Fruit fly (Drosophila melanogaster): ENCODE measurements around the gene Zw10.

Zw10 gene

DNA sequence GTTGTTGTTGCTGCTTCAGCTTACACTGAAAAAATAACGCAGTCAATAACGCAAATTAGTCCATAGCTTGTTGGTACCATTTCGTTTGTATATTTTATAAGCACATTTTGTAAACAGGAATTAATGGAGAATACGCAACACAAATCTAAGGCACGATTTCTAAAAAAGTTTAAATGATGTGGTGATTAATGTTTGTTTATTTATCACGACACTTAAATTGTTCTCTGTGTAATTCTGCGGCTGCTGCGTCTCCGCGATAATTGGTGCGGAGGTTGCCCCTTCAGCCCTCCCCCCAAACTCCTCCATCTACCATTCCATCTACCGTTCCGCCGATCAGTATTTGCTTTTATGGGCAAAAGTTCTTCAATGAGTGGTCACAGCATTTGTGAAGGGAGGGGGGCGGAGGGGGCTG is 43.5 kb downstream of the Zw10 start (continued):
- TF ChIP-seq CG11762 (GFP tag; optimal IDR thresholded peaks at IDR 0.05; ENCODE audit: insufficient read depth): peak; percentile 90
- peak; percentile 85 for TF ChIP-seq Lpt (GFP tag; optimal IDR thresholded peaks at IDR 0.05)
- peak; percentile 87 for TF ChIP-seq CG8319 (GFP tag; optimal IDR thresholded peaks at IDR 0.05)
- peak; percentile 66 to 86 for TF ChIP-seq salr (GFP tag; optimal IDR thresholded peaks at IDR 0.05)
- peak; percentile 88 for TF ChIP-seq Sox14 (GFP tag; optimal IDR thresholded peaks at IDR 0.05)
- TF ChIP-seq Eip93F (GFP tag; optimal IDR thresholded peaks at IDR 0.05): peak; percentile 81
- peak; percentile 89 for TF ChIP-seq cyc (GFP tag; optimal IDR thresholded peaks at IDR 0.05)
- peak; percentile 91 for TF ChIP-seq CG7368 (GFP tag; optimal IDR thresholded peaks at IDR 0.05)
- TF ChIP-seq Smox (GFP tag; optimal IDR thresholded peaks at IDR 0.05): peak; percentile 86
- TF ChIP-seq CG11294 (GFP tag; IDR thresholded peaks at IDR 0.05): peak; percentile 80
- TF ChIP-seq CG10669 (GFP tag; optimal IDR thresholded peaks at IDR 0.05): peak; percentile 92
- peak; percentile 79 for TF ChIP-seq CG4318 (GFP tag; optimal IDR thresholded peaks at IDR 0.05)
- peak; percentile 84 for TF ChIP-seq OdsH (GFP tag; optimal IDR thresholded peaks at IDR 0.05)
- peak; percentile 89 for TF ChIP-seq Met (GFP tag; optimal IDR thresholded peaks at IDR 0.05)
- peak; percentile 85 for TF ChIP-seq CG6854 (GFP tag; optimal IDR thresholded peaks at IDR 0.05)
- TF ChIP-seq CG6792 (GFP tag; optimal IDR thresholded peaks at IDR 0.05): peak; percentile 91
- peak; percentile 88 for TF ChIP-seq Gug (GFP tag; IDR thresholded peaks at IDR 0.05)
- TF ChIP-seq topi (GFP tag; optimal IDR thresholded peaks at IDR 0.05): peak; percentile 92
- TF ChIP-seq eg (GFP tag; IDR thresholded peaks at IDR 0.05): peak; percentile 89

dm6 chrX:2647950-2648613 is 44.1 kb downstream of the Zw10 start:
- peak; percentile 60 for TF ChIP-seq acj6 (GFP tag; optimal IDR thresholded peaks at IDR 0.05)
- peak; percentile 15 for TF ChIP-seq esn (GFP tag; optimal IDR thresholded peaks at IDR 0.05)
- peak; percentile 37 for TF ChIP-seq CG8632 (GFP tag; optimal IDR thresholded peaks at IDR 0.05)
- no peak for TF ChIP-seq fd85E (GFP tag; optimal IDR thresholded peaks at IDR 0.05)
- TF ChIP-seq salr (GFP tag; optimal IDR thresholded peaks at IDR 0.05): peak in 1 of 2 experiments; percentile 12
- TF ChIP-seq CG32006 (GFP tag; optimal IDR thresholded peaks at IDR 0.05): peak; percentile 62
- no peak for TF ChIP-seq CG11762 (GFP tag; optimal IDR thresholded peaks at IDR 0.05; ENCODE audit: insufficient read depth)
- peak; percentile 19 to 57 for TF ChIP-seq ss (GFP tag; optimal IDR thresholded peaks at IDR 0.05)
- TF ChIP-seq vri (GFP tag; optimal IDR thresholded peaks at IDR 0.05): peak; percentile 60
- peak; percentile 16 for TF ChIP-seq CG6792 (GFP tag; optimal IDR thresholded peaks at IDR 0.05)
- TF ChIP-seq OdsH (GFP tag; optimal IDR thresholded peaks at IDR 0.05): peak; percentile 60
- no peak for TF ChIP-seq net (GFP tag; optimal IDR thresholded peaks at IDR 0.05)
- TF ChIP-seq spab (GFP tag; optimal IDR thresholded peaks at IDR 0.05): no peak
- peak; percentile 52 for TF ChIP-seq achi (GFP tag; optimal IDR thresholded peaks at IDR 0.05)
- peak; percentile 61 for TF ChIP-seq svp (GFP tag)
- peak; percentile 14 for TF ChIP-seq Lpt (GFP tag; optimal IDR thresholded peaks at IDR 0.05)
- TF ChIP-seq CG6808 (GFP tag; optimal IDR thresholded peaks at IDR 0.05): peak; percentile 16
- peak; percentile 27 for TF ChIP-seq Ets96B (tag; optimal IDR thresholded peaks at IDR 0.05)
- TF ChIP-seq Gug (GFP tag; IDR thresholded peaks at IDR 0.05): peak; percentile 73
- peak; percentile 30 for TF ChIP-seq fd59A (GFP tag; optimal IDR thresholded peaks at IDR 0.05)
- TF ChIP-seq Smox (GFP tag; optimal IDR thresholded peaks at IDR 0.05): peak; percentile 57
- peak; percentile 64 for TF ChIP-seq Ets21C (GFP tag; optimal IDR thresholded peaks at IDR 0.05)
- peak; percentile 73 for TF ChIP-seq Eip78C (GFP tag)
- peak; percentile 50 for TF ChIP-seq CG3032 (tag; optimal IDR thresholded peaks at IDR 0.05)
- TF ChIP-seq CG10669 (GFP tag; optimal IDR thresholded peaks at IDR 0.05): peak; percentile 43
- peak; percentile 50 for TF ChIP-seq Sox14 (GFP tag; optimal IDR thresholded peaks at IDR 0.05)
- TF ChIP-seq Blimp-1 (GFP tag; optimal IDR thresholded peaks at IDR 0.05): peak; percentile 24
- TF ChIP-seq CG31627 (GFP tag; optimal IDR thresholded peaks at IDR 0.05): peak; percentile 72
- TF ChIP-seq cyc (GFP tag; optimal IDR thresholded peaks at IDR 0.05): peak; percentile 62
- peak; percentile 52 for TF ChIP-seq CG7368 (GFP tag; optimal IDR thresholded peaks at IDR 0.05)
- no peak for TF ChIP-seq Hr38 (GFP tag; optimal IDR thresholded peaks at IDR 0.05)
- TF ChIP-seq Eip93F (GFP tag; optimal IDR thresholded peaks at IDR 0.05): peak; percentile 66
- peak; percentile 34 for TF ChIP-seq eg (GFP tag; IDR thresholded peaks at IDR 0.05)
- no peak for TF ChIP-seq fkh (GFP tag; optimal IDR thresholded peaks at IDR 0.05)
- TF ChIP-seq Hr39 (GFP tag; optimal IDR thresholded peaks at IDR 0.05): peak; percentile 81
- TF ChIP-seq CG6854 (GFP tag; optimal IDR thresholded peaks at IDR 0.05): peak; percentile 0
- TF ChIP-seq CG6276 (GFP tag; optimal IDR thresholded peaks at IDR 0.05): peak; percentile 58
- peak; percentile 11 for TF ChIP-seq CG16779 (tag; optimal IDR thresholded peaks at IDR 0.05)
- TF ChIP-seq CG15336 (GFP tag; IDR thresholded peaks at IDR 0.05): peak; percentile 83
- TF ChIP-seq CG34406 (GFP tag; optimal IDR thresholded peaks at IDR 0.05): peak; percentile 18
- peak; percentile 44 for TF ChIP-seq CG1621 (tag; optimal IDR thresholded peaks at IDR 0.05)

Measured in whole organism, prepupa.